Worm (Caenorhabditis elegans) whole organism, L2 larva: ENCODE results near the gene Y44A6C.1.

Source experiments
- ZK546.5 ChIP-seq: sonication (generic microtip); optimal IDR thresholded peaks from 2 replicates; lab custom pipeline; 2017; ENCODE audit warnings: missing biosample characterization, missing genetic modification characterization
- alr-1 ChIP-seq: fragments of 150-350 bp; optimal IDR thresholded peaks from 2 replicates; lab custom pipeline; 2014; ENCODE audit warnings: missing biosample characterization, missing genetic modification characterization
- peb-1 ChIP-seq: fragments of 150-350 bp; optimal IDR thresholded peaks from 2 replicates; lab custom pipeline; 2014; ENCODE audit warnings: missing biosample characterization, missing genetic modification characterization
- unc-62 ChIP-seq: fragments of 150-350 bp; optimal IDR thresholded peaks from 2 replicates; lab custom pipeline; 2014; ENCODE audit warnings: missing biosample characterization, missing genetic modification reagents, missing genetic modification characterization
- ztf-11 ChIP-seq: sonication (generic microtip); optimal IDR thresholded peaks from 2 replicates; lab custom pipeline; 2017; ENCODE audit warnings: missing biosample characterization, missing genetic modification characterization

DNA sequence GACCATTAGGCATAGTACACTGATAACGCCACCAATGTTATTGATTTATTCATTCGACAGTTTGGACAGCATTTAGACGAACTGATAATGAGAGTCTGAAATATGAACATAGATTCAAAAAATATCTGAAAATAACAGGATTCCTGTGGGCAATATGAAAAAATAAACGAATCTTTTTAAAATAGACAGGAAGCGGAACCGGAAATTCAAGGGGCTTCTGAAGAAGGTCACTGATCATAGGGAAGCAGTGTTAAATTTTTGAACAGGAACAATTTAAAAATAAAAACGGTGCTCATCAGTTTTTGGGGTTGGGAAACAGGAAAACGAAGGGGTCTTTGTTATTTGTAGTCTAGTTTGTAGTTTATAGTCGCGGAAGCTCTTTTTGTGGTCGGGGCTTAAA, 15.5 kb upstream of the Y44A6C.1 start, which contains the start of gene F53F8.7:
- TF ChIP-seq ztf-11 (tag; lab: Kevin White, UChicago) (no peak), peb-1 (tag; lab: Kevin White, UChicago) (no peak), unc-62 (GFP tag; lab: Kevin White, UChicago) (no peak), ZK546.5 (tag; lab: Kevin White, UChicago) (no peak), alr-1 (tag; lab: Kevin White, UChicago) (no peak)
